Worm (Caenorhabditis elegans) whole organism, L4 larva: Measurements from ENCODE around the gene C54C6.5.

Experiments used
- F44E2.7 ChIP-seq: fragments of 200-800 bp; sonication (Bioruptor generic); IDR thresholded peaks from 2 replicates; pipeline ENCODE4 v2.1.2; 2022; ENCODE audit warnings: missing genetic modification characterization, missing compliant biosample characterization
- F49E8.2 ChIP-seq: sonication (generic microtip); optimal IDR thresholded peaks from 2 replicates; lab custom pipeline; 2016; ENCODE audit warnings: missing compliant biosample characterization, mild to moderate bottlenecking, missing genetic modification characterization, borderline replicate concordance
- T20F7.1 ChIP-seq: fragments of 200-800 bp; sonication (Bioruptor generic); optimal IDR thresholded peaks from 2 replicates; lab custom pipeline; 2018; ENCODE audit warnings: mild to moderate bottlenecking, missing genetic modification characterization, missing compliant biosample characterization
- T26A8.4 ChIP-seq: fragments of 200-800 bp; sonication (Bioruptor generic); IDR thresholded peaks from 2 replicates; pipeline ENCODE4 v1.3.6; 2022; ENCODE audit warnings: missing genetic modification characterization, missing compliant biosample characterization
- Y105C5A.15 ChIP-seq: fragments of 200-800 bp; sonication (Bioruptor generic); IDR thresholded peaks from 2 replicates; pipeline ENCODE4 v1.3.6; 2022; ENCODE audit warnings: missing genetic modification characterization, missing compliant biosample characterization
- ZK546.5 ChIP-seq, 2 experiments: sonication (generic microtip); optimal IDR thresholded peaks; 2 replicates each; lab custom pipeline; 2017; ENCODE audit warnings: missing biosample characterization in 2 of 2, missing genetic modification characterization in 2 of 2
- aly-2 ChIP-seq: sonication (generic microtip); optimal IDR thresholded peaks from 2 replicates; lab custom pipeline; 2018; ENCODE audit warnings: missing biosample characterization, missing genetic modification characterization
- arid-1 ChIP-seq: fragments of 200-800 bp; sonication (Bioruptor generic); conservative IDR thresholded peaks from 2 replicates; pipeline ENCODE4 v1.3.6; 2022; ENCODE audit warnings: missing genetic modification reagents, missing genetic modification characterization, missing compliant biosample characterization
- ceh-28 ChIP-seq: fragments of 150-350 bp; optimal IDR thresholded peaks from 2 replicates; lab custom pipeline; 2014; ENCODE audit warnings: missing biosample characterization, missing genetic modification reagents, missing genetic modification characterization
- ceh-32 ChIP-seq: sonication (generic microtip); optimal IDR thresholded peaks from 2 replicates; lab custom pipeline; 2016; ENCODE audit warnings: mild to moderate bottlenecking, missing genetic modification characterization, missing compliant biosample characterization; ENCODE audit not compliant: poor library complexity
- ceh-62 ChIP-seq: sonication (generic microtip); optimal IDR thresholded peaks from 2 replicates; lab custom pipeline; 2017; ENCODE audit warnings: missing biosample characterization, missing genetic modification characterization
- ceh-82 ChIP-seq: sonication (generic microtip); optimal IDR thresholded peaks from 2 replicates; lab custom pipeline; 2017; ENCODE audit warnings: missing biosample characterization, missing genetic modification characterization
- ces-1 ChIP-seq: fragments of 150-350 bp; sonication (generic microtip); optimal IDR thresholded peaks from 4 replicates; lab custom pipeline; 2014; ENCODE audit warnings: missing biosample characterization, missing genetic modification reagents, missing genetic modification characterization
- daf-16 ChIP-seq, 3 experiments: sonication (generic microtip); optimal IDR thresholded peaks; 2 replicates each; lab custom pipeline; 2016 to 2017; ENCODE audit warnings: missing genetic modification characterization in 3 of 3, missing genetic modification reagents in 3 of 3, mild to moderate bottlenecking in 2 of 3, missing compliant biosample characterization in 2 of 3, missing biosample characterization in 1 of 3, moderate library complexity in 1 of 3
- daf-8 ChIP-seq: fragments of 200-800 bp; sonication (Bioruptor generic); IDR thresholded peaks from 2 replicates; pipeline ENCODE4 v1.3.6; 2022; ENCODE audit warnings: missing genetic modification characterization, missing compliant biosample characterization
- dmd-8 ChIP-seq: fragments of 200-800 bp; sonication (Bioruptor generic); IDR thresholded peaks from 2 replicates; pipeline ENCODE4 v1.3.6; 2022; ENCODE audit warnings: missing genetic modification characterization, missing compliant biosample characterization
- dmd-9 ChIP-seq: fragments of 200-800 bp; sonication (Bioruptor generic); IDR thresholded peaks from 2 replicates; pipeline ENCODE4 v1.3.6; 2022; ENCODE audit warnings: missing genetic modification reagents, missing genetic modification characterization, missing compliant biosample characterization
- dpl-1 ChIP-seq: fragments of 150-350 bp; optimal IDR thresholded peaks from 2 replicates; lab custom pipeline; 2014; ENCODE audit warnings: missing biosample characterization, missing genetic modification reagents, missing genetic modification characterization
- duxl-1 ChIP-seq: sonication (generic microtip); optimal IDR thresholded peaks from 2 replicates; lab custom pipeline; 2016; ENCODE audit warnings: mild to moderate bottlenecking, missing genetic modification characterization, moderate library complexity, missing compliant biosample characterization; ENCODE audit not compliant: poor library complexity
- egl-27 ChIP-seq: sonication (generic microtip); optimal IDR thresholded peaks from 3 replicates; lab custom pipeline; 2017; ENCODE audit warnings: missing biosample characterization, missing genetic modification reagents, missing genetic modification characterization
- egl-43 ChIP-seq: fragments of 200-800 bp; sonication (Bioruptor generic); IDR thresholded peaks from 2 replicates; pipeline ENCODE4 v1.3.6; 2022; ENCODE audit warnings: missing genetic modification reagents, missing genetic modification characterization, missing compliant biosample characterization
- fkh-10 ChIP-seq: fragments of 150-350 bp; optimal IDR thresholded peaks from 2 replicates; lab custom pipeline; 2014; ENCODE audit warnings: missing biosample characterization, missing genetic modification reagents, missing genetic modification characterization
- gei-8 ChIP-seq: fragments of 200-800 bp; sonication (Bioruptor generic); optimal IDR thresholded peaks from 2 replicates; lab custom pipeline; 2018; ENCODE audit warnings: mild to moderate bottlenecking, missing genetic modification characterization, missing compliant biosample characterization
- hif-1 ChIP-seq, 2 experiments: sonication (generic microtip); optimal IDR thresholded peaks; 2 replicates each; lab custom pipeline; 2016 to 2017; ENCODE audit warnings: missing compliant biosample characterization in 2 of 2, missing genetic modification characterization in 2 of 2, missing genetic modification reagents in 2 of 2, missing genotype in 2 of 2, mild to moderate bottlenecking in 1 of 2
- hmg-1.1 ChIP-seq: fragments of 200-800 bp; sonication (Bioruptor generic); IDR thresholded peaks from 2 replicates; pipeline ENCODE4 v1.3.6; 2022; ENCODE audit warnings: missing genetic modification reagents, missing genetic modification characterization, missing compliant biosample characterization
- jun-1 ChIP-seq: fragments of 150-350 bp; optimal IDR thresholded peaks from 2 replicates; lab custom pipeline; 2014; ENCODE audit warnings: missing biosample characterization, missing genetic modification reagents, missing genetic modification characterization
- lin-13 ChIP-seq: fragments of 150-350 bp; optimal IDR thresholded peaks from 2 replicates; lab custom pipeline; 2014; ENCODE audit warnings: missing biosample characterization, missing genetic modification reagents, missing genetic modification characterization
- lir-3 ChIP-seq: sonication (generic microtip); optimal IDR thresholded peaks from 2 replicates; lab custom pipeline; 2016; ENCODE audit warnings: mild to moderate bottlenecking, missing genetic modification characterization, missing compliant biosample characterization
- madf-9 ChIP-seq: fragments of 200-800 bp; sonication (Bioruptor generic); conservative IDR thresholded peaks from 2 replicates; pipeline ENCODE4 v1.3.6; 2022; ENCODE audit warnings: missing genetic modification reagents, missing genetic modification characterization, missing compliant biosample characterization
- mdl-1 ChIP-seq, 2 experiments: fragments of 150-350 bp in 1 of 2; sonication (generic microtip) in 1 of 2; optimal IDR thresholded peaks; 2 replicates each; lab custom pipeline; 2014 to 2017; ENCODE audit warnings: missing biosample characterization in 2 of 2, missing genetic modification characterization in 2 of 2
- mep-1 ChIP-seq: fragments of 150-350 bp; sonication (generic microtip); optimal IDR thresholded peaks from 3 replicates; lab custom pipeline; 2014; ENCODE audit warnings: missing biosample characterization, missing genetic modification characterization
- nhr-10 ChIP-seq: fragments of 150-350 bp; optimal IDR thresholded peaks from 2 replicates; lab custom pipeline; 2014; ENCODE audit warnings: missing biosample characterization, missing genetic modification characterization
- nhr-102 ChIP-seq: sonication (generic microtip); optimal IDR thresholded peaks from 2 replicates; lab custom pipeline; 2016; ENCODE audit warnings: mild to moderate bottlenecking, missing genetic modification characterization, moderate library complexity, missing compliant biosample characterization
- nhr-11 ChIP-seq: fragments of 150-350 bp; optimal IDR thresholded peaks from 2 replicates; lab custom pipeline; 2014; ENCODE audit warnings: missing biosample characterization, missing genetic modification characterization
- nhr-237 ChIP-seq: sonication (generic microtip); optimal IDR thresholded peaks from 2 replicates; lab custom pipeline; 2017; ENCODE audit warnings: missing biosample characterization, missing genetic modification characterization
- nhr-25 ChIP-seq: sonication (generic microtip); optimal IDR thresholded peaks from 2 replicates; lab custom pipeline; 2017; ENCODE audit warnings: missing genetic modification characterization, mild to moderate bottlenecking, missing compliant biosample characterization, antibody characterized with exemption, moderate library complexity, borderline replicate concordance; ENCODE audit not compliant: insufficient read depth
- nhr-28 ChIP-seq: fragments of 150-350 bp; optimal IDR thresholded peaks from 2 replicates; lab custom pipeline; 2014; ENCODE audit warnings: missing biosample characterization, missing genetic modification characterization
- nhr-48 ChIP-seq: sonication (generic microtip); optimal IDR thresholded peaks from 2 replicates; lab custom pipeline; 2016; ENCODE audit warnings: mild to moderate bottlenecking, missing genetic modification characterization, missing compliant biosample characterization
- nhr-6 ChIP-seq: fragments of 150-350 bp; optimal IDR thresholded peaks from 2 replicates; lab custom pipeline; 2014; ENCODE audit warnings: missing biosample characterization, missing genetic modification characterization
- nhr-76 ChIP-seq: fragments of 150-350 bp; optimal IDR thresholded peaks from 2 replicates; lab custom pipeline; 2014; ENCODE audit warnings: missing biosample characterization, missing genetic modification characterization
- php-3 ChIP-seq: fragments of 200-800 bp; sonication (Bioruptor generic); IDR thresholded peaks from 2 replicates; pipeline ENCODE4 v1.3.6; 2022; ENCODE audit warnings: missing genetic modification reagents, missing genetic modification characterization, missing compliant biosample characterization
- pqm-1 ChIP-seq: sonication (generic microtip); optimal IDR thresholded peaks from 2 replicates; lab custom pipeline; 2017; ENCODE audit warnings: missing biosample characterization, missing genetic modification characterization
- rbr-2 ChIP-seq: sonication (generic microtip); optimal IDR thresholded peaks from 2 replicates; lab custom pipeline; 2016; ENCODE audit warnings: missing genotype, missing genetic modification characterization, missing compliant biosample characterization
- saeg-2 ChIP-seq: fragments of 200-800 bp; sonication (Bioruptor generic); IDR thresholded peaks from 2 replicates; pipeline ENCODE4 v1.3.6; 2022; ENCODE audit warnings: missing genetic modification reagents, missing genetic modification characterization, missing compliant biosample characterization
- spr-1 ChIP-seq: sonication (generic microtip); optimal IDR thresholded peaks from 2 replicates; lab custom pipeline; 2016; ENCODE audit warnings: mild to moderate bottlenecking, missing genetic modification characterization, missing compliant biosample characterization
- spr-3 ChIP-seq: fragments of 200-800 bp; sonication (Bioruptor generic); optimal IDR thresholded peaks from 2 replicates; lab custom pipeline; 2018; ENCODE audit warnings: mild to moderate bottlenecking, missing genetic modification characterization, missing compliant biosample characterization
- tag-97 ChIP-seq: fragments of 200-800 bp; sonication (Bioruptor generic); IDR thresholded peaks from 2 replicates; pipeline ENCODE4 v1.3.6; 2022; ENCODE audit warnings: missing genetic modification characterization, missing compliant biosample characterization
- unc-130 ChIP-seq: sonication (generic microtip); optimal IDR thresholded peaks from 2 replicates; lab custom pipeline; 2016; ENCODE audit warnings: missing genetic modification reagents, missing genetic modification characterization, missing compliant biosample characterization
- unc-62 ChIP-seq, 3 experiments: fragments of 150-350 bp in 1 of 3; sonication (generic microtip); optimal IDR thresholded peaks in 2 of 3; peaks in 1 of 3; 1 replicate in 1 of 3; 2 replicates in 2 of 3; lab custom pipeline; 2014 to 2017; ENCODE audit warnings: missing biosample characterization in 3 of 3, missing genetic modification characterization in 3 of 3, missing genetic modification reagents in 3 of 3, missing genotype in 1 of 3
- vab-7 ChIP-seq: fragments of 200-800 bp; sonication (Bioruptor generic); IDR thresholded peaks from 2 replicates; pipeline ENCODE4 v1.3.6; 2022; ENCODE audit warnings: missing genetic modification reagents, missing genetic modification characterization, missing compliant biosample characterization
- zag-1 ChIP-seq: fragments of 150-350 bp; optimal IDR thresholded peaks from 2 replicates; lab custom pipeline; 2014; ENCODE audit warnings: missing biosample characterization, missing genetic modification characterization
- ztf-11 ChIP-seq: fragments of 150-350 bp; optimal IDR thresholded peaks from 2 replicates; lab custom pipeline; 2014; ENCODE audit warnings: missing biosample characterization, missing genetic modification characterization

C54C6.5 gene

ce11 chrIII:3542105-3542504 lies 7.5 kb downstream of the C54C6.5 start (continued):
- TF ChIP-seq F44E2.7 (GFP tag; lab: Robert Waterston, UW) (no peak), daf-16 (GFP tag; optimal IDR thresholded peaks at IDR 0.05; lab: Kevin White, UChicago) (no peak), daf-16 (tag; optimal IDR thresholded peaks at IDR 0.05; lab: Kevin White, UChicago) (no peak), dpl-1 (no peak), gei-8 (no peak), nhr-237 (tag; lab: Kevin White, UChicago) (no peak), php-3 (GFP tag; lab: Robert Waterston, UW) (no peak), lir-3 (tag; lab: Kevin White, UChicago) (no peak), jun-1 (tag; lab: Kevin White, UChicago) (no peak), nhr-76 (tag; lab: Kevin White, UChicago) (no peak), hif-1 (tag; optimal IDR thresholded peaks at IDR 0.05; lab: Kevin White, UChicago) (no peak), ceh-82 (no peak), dmd-8 (GFP tag; lab: Robert Waterston, UW) (no peak), arid-1 (GFP tag; lab: Robert Waterston, UW) (no peak), rbr-2 (tag; lab: Kevin White, UChicago) (peak; percentile 30), spr-1 (no peak), duxl-1 (tag; lab: Kevin White, UChicago) (no peak), ceh-62 (no peak), F49E8.2 (tag; lab: Kevin White, UChicago) (no peak), hmg-1.1 (GFP tag; lab: Robert Waterston, UW) (0 out of 2 replicates have a peak, but pooled peaks have one; percentile 13), daf-8 (GFP tag; lab: Robert Waterston, UW) (no peak), Y105C5A.15 (no peak), aly-2 (tag; lab: Kevin White, UChicago) (no peak), unc-130 (no peak), nhr-28 (tag; lab: Kevin White, UChicago) (no peak), ZK546.5 (tag; optimal IDR thresholded peaks at IDR 0.05; lab: Kevin White, UChicago) (no peak), vab-7 (GFP tag; lab: Robert Waterston, UW) (no peak), nhr-10 (no peak), ces-1 (GFP tag; lab: Kevin White, UChicago) (peak; percentile 11), nhr-25 (tag; lab: Kevin White, UChicago) (no peak), T26A8.4 (GFP tag; lab: Robert Waterston, UW) (no peak), T20F7.1 (GFP tag; lab: Kevin White, UChicago) (no peak), fkh-10 (GFP tag; lab: Kevin White, UChicago) (peak; percentile 51), unc-62 (GFP tag; optimal IDR thresholded peaks at IDR 0.05 in 1 of 2; lab: Kevin White, UChicago) (peak in 1 of 2 experiments; percentile 70), unc-62 (tag; optimal IDR thresholded peaks at IDR 0.05; lab: Kevin White, UChicago) (no peak), egl-27 (tag; lab: Kevin White, UChicago) (no peak), saeg-2 (GFP tag; lab: Robert Waterston, UW) (no peak), egl-43 (GFP tag; lab: Robert Waterston, UW) (no peak), dmd-9 (GFP tag; lab: Robert Waterston, UW) (no peak), nhr-6 (tag; lab: Kevin White, UChicago) (no peak), mep-1 (tag; lab: Kevin White, UChicago) (peak; percentile 16), ceh-32 (tag; lab: Kevin White, UChicago) (no peak), ceh-28 (tag; lab: Kevin White, UChicago) (no peak), nhr-48 (no peak), ztf-11 (tag; lab: Kevin White, UChicago) (no peak), pqm-1 (tag; lab: Kevin White, UChicago) (no peak), zag-1 (no peak), tag-97 (GFP tag; lab: Robert Waterston, UW) (no peak), madf-9 (GFP tag; lab: Robert Waterston, UW) (no peak), spr-3 (no peak), nhr-102 (tag; lab: Kevin White, UChicago) (no peak), nhr-11 (tag; lab: Kevin White, UChicago) (no peak), mdl-1 (tag; optimal IDR thresholded peaks at IDR 0.05; lab: Kevin White, UChicago) (no peak), lin-13 (GFP tag; lab: Kevin White, UChicago) (no peak)
